Worm (Caenorhabditis elegans): ENCODE measurements around the gene sri-63.

DNA sequence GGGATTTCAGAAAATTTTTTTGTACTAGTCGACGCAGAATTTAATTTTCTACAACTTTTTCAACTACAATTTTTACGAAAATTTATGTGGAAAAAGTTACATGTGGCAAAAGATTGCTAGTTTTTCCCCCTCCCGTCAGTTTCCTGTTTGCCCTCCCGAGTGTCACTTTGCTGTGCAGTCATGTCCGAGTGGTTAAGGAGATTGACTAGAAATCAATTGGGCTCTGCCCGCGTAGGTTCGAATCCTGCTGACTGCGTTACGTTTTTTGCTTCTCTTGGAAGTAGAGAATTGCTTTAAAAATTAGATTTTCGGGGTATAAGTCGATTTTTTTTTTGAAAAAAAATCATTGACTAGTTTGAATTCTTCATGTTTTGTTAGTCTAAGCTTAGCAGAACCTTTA, 19.4 kb upstream of the sri-63 start:
- TF ChIP-seq nhr-11 (tag; optimal IDR thresholded peaks at IDR 0.05) (no peak), ets-5 (GFP tag; IDR thresholded peaks at IDR 0.05) (no peak), jun-1 (tag; optimal IDR thresholded peaks at IDR 0.05) (no peak), nhr-47 (tag; optimal IDR thresholded peaks at IDR 0.05) (no peak), fkh-10 (GFP tag; optimal IDR thresholded peaks at IDR 0.05) (no peak), snpc-4 (tag; optimal IDR thresholded peaks at IDR 0.05) (no peak), hlh-17 (GFP tag; optimal IDR thresholded peaks at IDR 0.05; ENCODE audit: borderline replicate concordance) (no peak), pag-3 (tag; optimal IDR thresholded peaks at IDR 0.05; ENCODE audit: borderline replicate concordance, insufficient read depth) (no peak), unc-62 (GFP tag; optimal IDR thresholded peaks at IDR 0.05) (no peak), aly-2 (tag; optimal IDR thresholded peaks at IDR 0.05) (no peak), zag-1 (tag; optimal IDR thresholded peaks at IDR 0.05) (no peak)

All from whole organism, L1 larva.